Fruit fly (Drosophila melanogaster): Measurements from ENCODE around the gene CG11755.

Gene CG11755

dm6 chr3R:8663668-8664283 is 12.9 kb upstream of the CG11755 start, which contains the start of gene CG8032 (continued):
- TF ChIP-seq ttk (GFP tag; IDR thresholded peaks at IDR 0.05) (peak; percentile 36; the same call in 1 of the 2 replicates), CG14710 (tag; optimal IDR thresholded peaks at IDR 0.05) (peak; percentile 71), CG3407 (GFP tag; optimal IDR thresholded peaks at IDR 0.05) (no peak), pum (GFP tag; optimal IDR thresholded peaks at IDR 0.05) (peak; percentile 69), mam (GFP tag; optimal IDR thresholded peaks at IDR 0.05) (peak; percentile 64), sens (GFP tag) (peak; percentile 91), Atf-2 (GFP tag; optimal IDR thresholded peaks at IDR 0.05) (peak; percentile 28), HLH54F (GFP tag; optimal IDR thresholded peaks at IDR 0.05) (peak; percentile 19), ssp (GFP tag; IDR thresholded peaks at IDR 0.05) (no peak), sug (tag; optimal IDR thresholded peaks at IDR 0.05) (peak; percentile 39), inv (GFP tag; IDR thresholded peaks at IDR 0.05; ENCODE audit: partially characterized antibody) (0 out of 2 replicates have a peak, but pooled peaks have one; percentile 27), CG10565 (GFP tag; optimal IDR thresholded peaks at IDR 0.05) (no peak), bsh (GFP tag; optimal IDR thresholded peaks at IDR 0.05) (peak in 1 of 2 experiments; percentile 38), CG7839 (tag; optimal IDR thresholded peaks at IDR 0.05) (peak; percentile 41), CG17612 (GFP tag; IDR thresholded peaks at IDR 0.05) (no peak), Oaz (GFP tag; IDR thresholded peaks at IDR 0.05) (no peak), maf-S (GFP tag; optimal IDR thresholded peaks at IDR 0.05) (peak; percentile 70), twi (tag; optimal IDR thresholded peaks at IDR 0.05) (peak; percentile 3), CG30403 (GFP tag; optimal IDR thresholded peaks at IDR 0.05) (peak; percentile 69), CG4707 (GFP tag; optimal IDR thresholded peaks at IDR 0.05) (no peak), Ptx1 (GFP tag; IDR thresholded peaks at IDR 0.05) (peak; percentile 44), E2f2 (GFP tag; IDR thresholded peaks at IDR 0.05) (peak; percentile 54), HLH4C (GFP tag; IDR thresholded peaks at IDR 0.05; ENCODE audit: partially characterized antibody) (peak; percentile 59; the same call in 2 of the 3 replicates), trh (GFP tag; optimal IDR thresholded peaks at IDR 0.05) (no peak), Sin3A (optimal IDR thresholded peaks at IDR 0.05) (peak; percentile 70), dm (GFP tag; optimal IDR thresholded peaks at IDR 0.05) (peak; percentile 60), CG2116 (GFP tag; optimal IDR thresholded peaks at IDR 0.05) (peak; percentile 93), ftz-f1 (GFP tag; optimal IDR thresholded peaks at IDR 0.05) (peak; percentile 37), ap (GFP tag; IDR thresholded peaks at IDR 0.05) (no peak), dpn (GFP tag; optimal IDR thresholded peaks at IDR 0.05) (peak; percentile 52 to 62), Myb (GFP tag; optimal IDR thresholded peaks at IDR 0.05) (peak; percentile 57), dimm (GFP tag; IDR thresholded peaks at IDR 0.05) (no peak), CG4424 (GFP tag; optimal IDR thresholded peaks at IDR 0.05) (peak; percentile 41), Fer3 (tag; optimal IDR thresholded peaks at IDR 0.05) (peak; percentile 11), disco-r (GFP tag; optimal IDR thresholded peaks at IDR 0.05) (no peak), fu2 (GFP tag; optimal IDR thresholded peaks at IDR 0.05) (peak; percentile 40), Sox102F (GFP tag; optimal IDR thresholded peaks at IDR 0.05) (peak; percentile 48), shn (GFP tag; optimal IDR thresholded peaks at IDR 0.05) (peak; percentile 36), MBD-R2 (GFP tag; IDR thresholded peaks at IDR 0.05) (peak; percentile 48), CG1603 (tag; optimal IDR thresholded peaks at IDR 0.05) (peak; percentile 62), phol (tag; optimal IDR thresholded peaks at IDR 0.05) (peak; percentile 64), Hr78 (GFP tag; optimal IDR thresholded peaks at IDR 0.05) (peak in 1 of 2 experiments; percentile 11), ken (GFP tag; IDR thresholded peaks at IDR 0.05) (0 out of 3 replicates have a peak, but pooled peaks have one; percentile 4), CG12942 (GFP tag; optimal IDR thresholded peaks at IDR 0.05) (peak; percentile 32), CG18764 (GFP tag; optimal IDR thresholded peaks at IDR 0.05) (no peak), CG18262 (tag; optimal IDR thresholded peaks at IDR 0.05) (peak; percentile 47), amos (GFP tag; IDR thresholded peaks at IDR 0.05; ENCODE audit: partially characterized antibody) (peak; percentile 59), Max (GFP tag; optimal IDR thresholded peaks at IDR 0.05) (peak; percentile 65), caup (GFP tag; optimal IDR thresholded peaks at IDR 0.05; ENCODE audit: severe bottlenecking) (no peak), lilli (GFP tag; optimal IDR thresholded peaks at IDR 0.05) (peak; percentile 72)

All from whole organism, embryonic.